Fruit fly (Drosophila melanogaster) whole organism, embryonic: ENCODE results near the gene CG15539.

Source experiments
- ATbp ChIP-seq: fragments of 200-800 bp; sonication (Bioruptor generic); optimal IDR thresholded peaks from 2 replicates; lab custom pipeline; 2017; ENCODE audit warnings: missing biosample characterization, mild to moderate bottlenecking, missing genetic modification characterization, missing genetic modification reagents
- CG18619 ChIP-seq: fragments of 200-800 bp; sonication (Bioruptor generic); optimal IDR thresholded peaks from 3 replicates; lab custom pipeline; 2017; ENCODE audit warnings: missing biosample characterization, mild to moderate bottlenecking, missing genetic modification characterization
- CkIIα-i1 ChIP-seq: fragments of 200-800 bp; sonication (Bioruptor generic); IDR thresholded peaks from 2 replicates; pipeline ENCODE4 v1.3.6; 2022; ENCODE audit warnings: missing biosample characterization, missing genetic modification characterization
- Dref ChIP-seq: fragments of 200-800 bp; sonication (Bioruptor generic); IDR thresholded peaks from 2 replicates; pipeline ENCODE4 v1.3.6; 2022; ENCODE audit warnings: missing biosample characterization, missing genetic modification characterization
- Optix ChIP-seq: fragments of 200-800 bp; sonication (Bioruptor generic); IDR thresholded peaks from 3 replicates; pipeline ENCODE4 v1.3.6; 2022; ENCODE audit warnings: missing biosample characterization, missing genetic modification characterization
- Trl ChIP-seq, 3 experiments: fragments of >200 bp in 2 of 3; fragments of 200-800 bp in 1 of 3; sonication (Bioruptor generic) in 1 of 3; optimal IDR thresholded peaks; 2 replicates in 1 of 3; 3 replicates in 2 of 3; lab custom pipeline; 2016 to 2017; ENCODE audit warnings: missing biosample characterization in 1 of 3, missing genetic modification characterization in 1 of 3
- cg ChIP-seq: fragments of 200-800 bp; sonication (Bioruptor generic); optimal IDR thresholded peaks from 3 replicates; lab custom pipeline; 2019; ENCODE audit warnings: missing biosample characterization, mild to moderate bottlenecking, missing genetic modification characterization, moderate library complexity
- fd64A ChIP-seq: fragments of 200-800 bp; sonication (Bioruptor generic); optimal IDR thresholded peaks from 3 replicates; lab custom pipeline; 2018; ENCODE audit warnings: missing biosample characterization, mild to moderate bottlenecking, missing genetic modification characterization
- nom ChIP-seq: fragments of 200-800 bp; sonication (Bioruptor generic); optimal IDR thresholded peaks from 2 replicates; lab custom pipeline; 2017; ENCODE audit warnings: missing biosample characterization, missing genetic modification characterization, mild to moderate bottlenecking, moderate library complexity, missing genetic modification reagents

The CG15539 gene

dm6 chr3R:30552548-30552947 is 46.8 kb downstream of the CG15539 start (continued):
- peak; percentile 57 for TF ChIP-seq cg (GFP tag; lab: Kevin White, UChicago)
- no peak for TF ChIP-seq CG18619 (GFP tag; lab: Kevin White, UChicago)
- TF ChIP-seq Trl (optimal IDR thresholded peaks at IDR 0.05; lab: Kevin White, UChicago) = peak in 1 of 2 experiments; percentile 50
- TF ChIP-seq Trl (GFP tag; optimal IDR thresholded peaks at IDR 0.05; lab: Kevin White, UChicago) = no peak
- no peak for TF ChIP-seq ATbp
- no peak for TF ChIP-seq Dref (GFP tag; lab: Robert Waterston, UW)
- TF ChIP-seq nom (GFP tag; lab: Kevin White, UChicago) = no peak
- no peak for TF ChIP-seq CkIIα-i1 (GFP tag; lab: Robert Waterston, UW)
- TF ChIP-seq Optix (GFP tag; lab: Robert Waterston, UW) = no peak
- TF ChIP-seq fd64A (GFP tag; lab: Kevin White, UChicago) = no peak
